Worm (Caenorhabditis elegans) whole organism, L4 larva: ENCODE results near the gene mesp-1.
A peak's percentile ranks its signal among the peaks of the same experiment; 100 is the strongest.

ENCODE experiments used
- ceh-32 ChIP-seq: sonication (generic microtip); optimal IDR thresholded peaks from 2 replicates; lab custom pipeline; 2016; ENCODE audit warnings: mild to moderate bottlenecking, missing genetic modification characterization, missing compliant biosample characterization; ENCODE audit not compliant: poor library complexity
- ces-1 ChIP-seq: fragments of 150-350 bp; sonication (generic microtip); optimal IDR thresholded peaks from 4 replicates; lab custom pipeline; 2014; ENCODE audit warnings: missing biosample characterization, missing genetic modification reagents, missing genetic modification characterization
- egl-27 ChIP-seq: sonication (generic microtip); optimal IDR thresholded peaks from 3 replicates; lab custom pipeline; 2017; ENCODE audit warnings: missing biosample characterization, missing genetic modification reagents, missing genetic modification characterization
- lim-7 ChIP-seq: fragments of 200-800 bp; sonication (Bioruptor generic); IDR thresholded peaks from 2 replicates; pipeline ENCODE4 v1.3.6; 2022; ENCODE audit warnings: missing genetic modification characterization, missing compliant biosample characterization
- lin-38 ChIP-seq: fragments of 200-800 bp; sonication (Bioruptor generic); IDR thresholded peaks from 2 replicates; pipeline ENCODE4 v1.3.6; 2022; ENCODE audit warnings: missing genetic modification reagents, missing genetic modification characterization, missing compliant biosample characterization
- nhr-10 ChIP-seq: fragments of 150-350 bp; optimal IDR thresholded peaks from 2 replicates; lab custom pipeline; 2014; ENCODE audit warnings: missing biosample characterization, missing genetic modification characterization
- nhr-28 ChIP-seq: fragments of 150-350 bp; optimal IDR thresholded peaks from 2 replicates; lab custom pipeline; 2014; ENCODE audit warnings: missing biosample characterization, missing genetic modification characterization
- nhr-6 ChIP-seq: fragments of 150-350 bp; optimal IDR thresholded peaks from 2 replicates; lab custom pipeline; 2014; ENCODE audit warnings: missing biosample characterization, missing genetic modification characterization
- nhr-76 ChIP-seq: fragments of 150-350 bp; optimal IDR thresholded peaks from 2 replicates; lab custom pipeline; 2014; ENCODE audit warnings: missing biosample characterization, missing genetic modification characterization

ce11 chrIV:8450534-8450933 lies 48.6 kb upstream of the mesp-1 start:
- TF ChIP-seq nhr-6 (no peak), egl-27 (tag; lab: Kevin White, UChicago) (no peak), lim-7 (no peak), ces-1 (GFP tag; lab: Kevin White, UChicago) (no peak), nhr-28 (tag; lab: Kevin White, UChicago) (peak; percentile 79), nhr-76 (tag; lab: Kevin White, UChicago) (no peak), lin-38 (GFP tag; lab: Robert Waterston, UW) (no peak), nhr-10 (tag; lab: Kevin White, UChicago) (no peak), ceh-32 (tag; lab: Kevin White, UChicago) (no peak)
